Fruit fly (Drosophila melanogaster): ENCODE measurements around the gene CG31272.

The CG31272 gene

dm6 chr3R:10784058-10784499 is 24.9 kb upstream of the CG31272 start, which contains the start of the genes mRpL37 and Rbp1 (continued):
- TF ChIP-seq CG4360 (GFP tag; IDR thresholded peaks at IDR 0.05) = no peak
- peak; percentile 97 for TF ChIP-seq Ets65A (GFP tag)
- TF ChIP-seq ac (GFP tag; optimal IDR thresholded peaks at IDR 0.05) = no peak
- TF ChIP-seq zf30C (GFP tag; optimal IDR thresholded peaks at IDR 0.05) = no peak
- no peak for TF ChIP-seq Kr (GFP tag; optimal IDR thresholded peaks at IDR 0.05)
- peak in 1 of 3 experiments; percentile 86 for TF ChIP-seq lola (GFP tag; optimal IDR thresholded peaks at IDR 0.05)
- no peak for TF ChIP-seq HLHmδ (GFP tag; optimal IDR thresholded peaks at IDR 0.05)
- TF ChIP-seq CG10267 (tag; optimal IDR thresholded peaks at IDR 0.05) = peak; percentile 80
- peak; percentile 86 for TF ChIP-seq sisA (GFP tag; IDR thresholded peaks at IDR 0.05)
- TF ChIP-seq Deaf1 (tag; optimal IDR thresholded peaks at IDR 0.05) = no peak
- TF ChIP-seq E2f2 (GFP tag; IDR thresholded peaks at IDR 0.05) = peak; percentile 57
- TF ChIP-seq CG3163 (GFP tag; optimal IDR thresholded peaks at IDR 0.05) = no peak
- peak; percentile 40 for TF ChIP-seq CG30431 (GFP tag; optimal IDR thresholded peaks at IDR 0.05)
- peak; percentile 23 for TF ChIP-seq CG2202 (tag; optimal IDR thresholded peaks at IDR 0.05)
- TF ChIP-seq CG33213 (GFP tag; optimal IDR thresholded peaks at IDR 0.05) = no peak
- peak; percentile 11 for TF ChIP-seq CG6654 (GFP tag; optimal IDR thresholded peaks at IDR 0.05)
- peak; percentile 88 for TF ChIP-seq gem (tag; optimal IDR thresholded peaks at IDR 0.05)
- no peak for TF ChIP-seq CG17802 (tag; optimal IDR thresholded peaks at IDR 0.05)
- TF ChIP-seq Atf6 (GFP tag; IDR thresholded peaks at IDR 0.05) = no peak
- TF ChIP-seq nerfin-2 (GFP tag; IDR thresholded peaks at IDR 0.05; ENCODE audit: partially characterized antibody) = peak; percentile 50; the same call in 1 of the 2 replicates
- no peak for TF ChIP-seq CG12236 (GFP tag; optimal IDR thresholded peaks at IDR 0.05)
- peak; percentile 91 for TF ChIP-seq sob (GFP tag; IDR thresholded peaks at IDR 0.05)
- no peak for TF ChIP-seq Tbp (GFP tag; optimal IDR thresholded peaks at IDR 0.05)
- peak; percentile 78 for TF ChIP-seq CG15601 (tag; optimal IDR thresholded peaks at IDR 0.05)
- no peak for TF ChIP-seq CG1024 (GFP tag; IDR thresholded peaks at IDR 0.05)
- TF ChIP-seq CG8359 (GFP tag; optimal IDR thresholded peaks at IDR 0.05; ENCODE audit: borderline replicate concordance) = no peak
- TF ChIP-seq GATAe (GFP tag; conservative IDR thresholded peaks at IDR 0.05) = no peak
- TF ChIP-seq CG1529 (GFP tag; optimal IDR thresholded peaks at IDR 0.05) = peak; percentile 24
- no peak for TF ChIP-seq D19A (tag; optimal IDR thresholded peaks at IDR 0.05)
- TF ChIP-seq CG7556 (GFP tag; optimal IDR thresholded peaks at IDR 0.05) = no peak
- TF ChIP-seq eyg (GFP tag; optimal IDR thresholded peaks at IDR 0.05) = no peak
- TF ChIP-seq Asciz (GFP tag; optimal IDR thresholded peaks at IDR 0.05) = no peak
- peak; percentile 47 for TF ChIP-seq esg (GFP tag; conservative IDR thresholded peaks at IDR 0.05)
- TF ChIP-seq slou (GFP tag; optimal IDR thresholded peaks at IDR 0.05) = peak; percentile 80
- TF ChIP-seq vvl (GFP tag; IDR thresholded peaks at IDR 0.05) = no peak; the same call in 1 of the 2 replicates
- TF ChIP-seq Meics (GFP tag; optimal IDR thresholded peaks at IDR 0.05) = peak; percentile 65
- TF ChIP-seq B-H1 (GFP tag; IDR thresholded peaks at IDR 0.05) = peak; percentile 55; the same call in 1 of the 3 replicates
- no peak for TF ChIP-seq CG10565 (GFP tag; optimal IDR thresholded peaks at IDR 0.05)
- peak; percentile 50; the same call in 2 of the 3 replicates for TF ChIP-seq tgo (GFP tag; IDR thresholded peaks at IDR 0.05)
- TF ChIP-seq Dbx (GFP tag; IDR thresholded peaks at IDR 0.05) = peak; percentile 78
- TF ChIP-seq CG8924 (tag; optimal IDR thresholded peaks at IDR 0.05) = peak; percentile 84
- peak; percentile 54; the same call in 1 of the 2 replicates for TF ChIP-seq CG14014 (GFP tag; IDR thresholded peaks at IDR 0.05)
- TF ChIP-seq sug (tag; optimal IDR thresholded peaks at IDR 0.05) = peak; percentile 88
- TF ChIP-seq CG7987 (GFP tag; optimal IDR thresholded peaks at IDR 0.05) = no peak
- peak; percentile 55 for TF ChIP-seq CG12299 (tag; optimal IDR thresholded peaks at IDR 0.05)
- peak; percentile 40 for TF ChIP-seq pho (GFP tag; optimal IDR thresholded peaks at IDR 0.05)
- TF ChIP-seq ap (GFP tag; IDR thresholded peaks at IDR 0.05) = no peak
- TF ChIP-seq abd-A (tag; optimal IDR thresholded peaks at IDR 0.05) = no peak
- no peak for TF ChIP-seq CG2889 (GFP tag; IDR thresholded peaks at IDR 0.05)
- TF ChIP-seq sima (GFP tag; optimal IDR thresholded peaks at IDR 0.05) = no peak
- no peak for TF ChIP-seq Nf-YA (GFP tag; IDR thresholded peaks at IDR 0.05)

Data from whole organism, embryonic.